Fruit fly (Drosophila melanogaster) whole organism, prepupa: ENCODE measurements around the gene CG7916.

Experiments
- CG10631 ChIP-seq: fragments of 200-800 bp; sonication (Bioruptor generic); optimal IDR thresholded peaks from 2 replicates; lab custom pipeline; 2016; ENCODE audit warnings: missing biosample characterization, missing genetic modification characterization
- CG15336 ChIP-seq: fragments of 200-800 bp; sonication (Bioruptor generic); IDR thresholded peaks from 2 replicates; pipeline ENCODE4 v1.3.6; 2022; ENCODE audit warnings: missing biosample characterization, missing genetic modification characterization
- CG1621 ChIP-seq: fragments of 200-800 bp; sonication (Bioruptor generic); optimal IDR thresholded peaks from 3 replicates; lab custom pipeline; 2018; ENCODE audit warnings: missing biosample characterization, mild to moderate bottlenecking, missing genetic modification characterization
- CG16779 ChIP-seq: fragments of 200-800 bp; sonication (Bioruptor generic); optimal IDR thresholded peaks from 3 replicates; lab custom pipeline; 2017; ENCODE audit warnings: missing biosample characterization, mild to moderate bottlenecking, missing genetic modification characterization
- CG3032 ChIP-seq: fragments of 200-800 bp; optimal IDR thresholded peaks from 2 replicates; lab custom pipeline; 2019; ENCODE audit warnings: missing biosample characterization, mild to moderate bottlenecking, missing genetic modification characterization, moderate library complexity
- CG34406 ChIP-seq: fragments of 200-800 bp; sonication (Bioruptor generic); optimal IDR thresholded peaks from 3 replicates; lab custom pipeline; 2016; ENCODE audit warnings: missing biosample characterization, missing genetic modification characterization
- CG3919 ChIP-seq: fragments of 200-800 bp; sonication (Bioruptor generic); optimal IDR thresholded peaks from 3 replicates; lab custom pipeline; 2016; ENCODE audit warnings: missing biosample characterization, missing genetic modification characterization
- CG4318 ChIP-seq: fragments of 200-800 bp; sonication (Bioruptor generic); optimal IDR thresholded peaks from 3 replicates; lab custom pipeline; 2017; ENCODE audit warnings: missing biosample characterization, mild to moderate bottlenecking, missing genetic modification characterization
- CG6163 ChIP-seq: fragments of 200-800 bp; sonication (Bioruptor generic); IDR thresholded peaks from 3 replicates; pipeline ENCODE4 v1.3.6; 2022; ENCODE audit warnings: missing biosample characterization, missing genetic modification characterization
- CG6276 ChIP-seq: fragments of 200-800 bp; sonication (Bioruptor generic); optimal IDR thresholded peaks from 2 replicates; lab custom pipeline; 2017; ENCODE audit warnings: missing biosample characterization, mild to moderate bottlenecking, missing genetic modification characterization
- CG6808 ChIP-seq: fragments of 200-800 bp; sonication (Bioruptor generic); optimal IDR thresholded peaks from 3 replicates; lab custom pipeline; 2017; ENCODE audit warnings: missing biosample characterization, missing genetic modification characterization, mild to moderate bottlenecking, moderate library complexity, missing genetic modification reagents
- CG6854 ChIP-seq: fragments of 200-800 bp; sonication (Bioruptor generic); optimal IDR thresholded peaks from 2 replicates; lab custom pipeline; 2017; ENCODE audit warnings: missing biosample characterization, mild to moderate bottlenecking, missing genetic modification characterization
- CG7368 ChIP-seq: fragments of 200-800 bp; sonication (Bioruptor generic); optimal IDR thresholded peaks from 3 replicates; lab custom pipeline; 2016; ENCODE audit warnings: missing biosample characterization, missing genetic modification characterization
- CG8119 ChIP-seq: fragments of 200-800 bp; sonication (Bioruptor generic); IDR thresholded peaks from 3 replicates; pipeline ENCODE4 v1.3.6; 2022; ENCODE audit warnings: missing biosample characterization, missing genetic modification characterization
- CG9139 ChIP-seq: fragments of 200-800 bp; sonication (Bioruptor generic); optimal IDR thresholded peaks from 3 replicates; lab custom pipeline; 2017; ENCODE audit warnings: missing biosample characterization, mild to moderate bottlenecking, missing genetic modification characterization
- Eip75B ChIP-seq: fragments of 200-800 bp; sonication (Bioruptor generic); optimal IDR thresholded peaks from 3 replicates; lab custom pipeline; 2016; ENCODE audit warnings: missing biosample characterization, missing genetic modification characterization
- Eip78C ChIP-seq: fragments of 200-800 bp; sonication (Bioruptor generic); peaks from one replicate; lab custom pipeline; 2016; ENCODE audit warnings: missing biosample characterization, missing genetic modification characterization
- Gug ChIP-seq: fragments of 200-800 bp; sonication (Bioruptor generic); IDR thresholded peaks from 2 replicates; pipeline ENCODE4 v1.3.6; 2022; ENCODE audit warnings: missing biosample characterization, missing genetic modification characterization
- Hr4 ChIP-seq: fragments of 200-800 bp; sonication (Bioruptor generic); optimal IDR thresholded peaks from 3 replicates; lab custom pipeline; 2016; ENCODE audit warnings: missing biosample characterization, missing genetic modification characterization
- Lpt ChIP-seq: fragments of 200-800 bp; sonication (Bioruptor generic); optimal IDR thresholded peaks from 3 replicates; lab custom pipeline; 2016; ENCODE audit warnings: missing biosample characterization, missing genetic modification characterization
- Met ChIP-seq: fragments of 200-800 bp; sonication (Bioruptor generic); optimal IDR thresholded peaks from 3 replicates; lab custom pipeline; 2016; ENCODE audit warnings: missing biosample characterization, missing genetic modification characterization
- OdsH ChIP-seq: fragments of 200-800 bp; sonication (Bioruptor generic); optimal IDR thresholded peaks from 3 replicates; lab custom pipeline; 2016; ENCODE audit warnings: missing biosample characterization, missing genetic modification characterization
- Smox ChIP-seq: fragments of 200-800 bp; sonication (Bioruptor generic); optimal IDR thresholded peaks from 3 replicates; lab custom pipeline; 2016; ENCODE audit warnings: missing biosample characterization, missing genetic modification characterization
- Sox102F ChIP-seq: fragments of 200-800 bp; sonication (Bioruptor generic); optimal IDR thresholded peaks from 2 replicates; lab custom pipeline; 2016; ENCODE audit warnings: missing biosample characterization, mild to moderate bottlenecking, missing genetic modification characterization
- dsx ChIP-seq: fragments of 200-800 bp; optimal IDR thresholded peaks from 3 replicates; lab custom pipeline; 2019; ENCODE audit warnings: missing biosample characterization, mild to moderate bottlenecking, missing genetic modification characterization, moderate library complexity; ENCODE audit not compliant: poor library complexity, severe bottlenecking
- eg ChIP-seq: fragments of 200-800 bp; sonication (Bioruptor generic); IDR thresholded peaks from 3 replicates; pipeline ENCODE4 v1.3.6; 2022; ENCODE audit warnings: missing biosample characterization, missing genetic modification characterization
- esn ChIP-seq: fragments of 200-800 bp; sonication (Bioruptor generic); optimal IDR thresholded peaks from 2 replicates; lab custom pipeline; 2016; ENCODE audit warnings: missing biosample characterization, mild to moderate bottlenecking, missing genetic modification characterization, moderate library complexity
- fd85E ChIP-seq: fragments of 200-800 bp; sonication (Bioruptor generic); optimal IDR thresholded peaks from 3 replicates; lab custom pipeline; 2016; ENCODE audit warnings: missing biosample characterization, missing genetic modification characterization
- fkh ChIP-seq: fragments of 200-800 bp; sonication (Bioruptor generic); optimal IDR thresholded peaks from 3 replicates; lab custom pipeline; 2017; ENCODE audit warnings: missing biosample characterization, mild to moderate bottlenecking, missing genetic modification characterization, moderate library complexity
- lz ChIP-seq: fragments of 200-800 bp; sonication (Bioruptor generic); optimal IDR thresholded peaks from 3 replicates; lab custom pipeline; 2016; ENCODE audit warnings: missing biosample characterization, missing genetic modification characterization
- net ChIP-seq: fragments of 200-800 bp; sonication (Bioruptor generic); optimal IDR thresholded peaks from 3 replicates; lab custom pipeline; 2016; ENCODE audit warnings: missing biosample characterization, missing genetic modification characterization
- spab ChIP-seq: fragments of 200-800 bp; sonication (Bioruptor generic); optimal IDR thresholded peaks from 2 replicates; lab custom pipeline; 2017; ENCODE audit warnings: missing biosample characterization, mild to moderate bottlenecking, missing genetic modification characterization, missing genetic modification reagents
- ss ChIP-seq, 2 experiments: fragments of 200-800 bp; sonication (Bioruptor generic); optimal IDR thresholded peaks; 2 replicates in 1 of 2; 3 replicates in 1 of 2; lab custom pipeline; 2017 to 2018; ENCODE audit warnings: mild to moderate bottlenecking in 2 of 2, missing biosample characterization in 2 of 2, missing genetic modification characterization in 2 of 2, moderate library complexity in 1 of 2
- svp ChIP-seq: fragments of 200-800 bp; sonication (Bioruptor generic); peaks from one replicate; lab custom pipeline; 2016; ENCODE audit warnings: missing biosample characterization, missing genetic modification characterization
- topi ChIP-seq: fragments of 200-800 bp; sonication (Bioruptor generic); optimal IDR thresholded peaks from 3 replicates; lab custom pipeline; 2016; ENCODE audit warnings: missing biosample characterization, missing genetic modification characterization
- vri ChIP-seq: fragments of 200-800 bp; sonication (Bioruptor generic); optimal IDR thresholded peaks from 3 replicates; lab custom pipeline; 2016; ENCODE audit warnings: missing biosample characterization, mild to moderate bottlenecking, missing genetic modification characterization

The CG7916 gene

dm6 chr2L:13869400-13869799 lies 22.8 kb downstream of the CG7916 start:
- no peak for TF ChIP-seq vri (GFP tag; lab: Kevin White, UChicago)
- peak in 1 of 2 experiments; percentile 67 for TF ChIP-seq ss (GFP tag; optimal IDR thresholded peaks at IDR 0.05; lab: Kevin White, UChicago)

dm6 chr2L:13873147-13873546 lies 26.6 kb downstream of the CG7916 start:
- no peak for TF ChIP-seq Hr4 (GFP tag; lab: Kevin White, UChicago)
- no peak for TF ChIP-seq CG6163 (GFP tag; lab: Robert Waterston, UW)
- no peak for TF ChIP-seq OdsH (GFP tag; lab: Kevin White, UChicago)
- no peak for TF ChIP-seq CG4318 (GFP tag; lab: Kevin White, UChicago)
- TF ChIP-seq CG1621 = no peak
- TF ChIP-seq Lpt (GFP tag; lab: Kevin White, UChicago) = no peak
- no peak for TF ChIP-seq CG9139 (GFP tag; lab: Kevin White, UChicago)
- TF ChIP-seq Met = no peak

- TF ChIP-seq OdsH (GFP tag; lab: Kevin White, UChicago) (peak; percentile 3), CG10631 (no peak), esn (peak; percentile 4), Eip78C (GFP tag; lab: Kevin White, UChicago) (peak; percentile 46)
Observed at dm6 chr2L:13876698-13877097, 30.1 kb downstream of the CG7916 start.

- TF ChIP-seq Eip78C (GFP tag; lab: Kevin White, UChicago) (peak; percentile 81), dsx (GFP tag; lab: Kevin White, UChicago) (no peak), Smox (GFP tag; lab: Kevin White, UChicago) (no peak), vri (GFP tag; lab: Kevin White, UChicago) (peak; percentile 3), Eip75B (GFP tag; lab: Kevin White, UChicago) (no peak)
Observed at dm6 chr2L:13877934-13878580, 31.5 kb downstream of the CG7916 start.

dm6 chr2L:13878801-13879200 lies 32.2 kb downstream of the CG7916 start:
- no peak for TF ChIP-seq CG34406 (GFP tag; lab: Kevin White, UChicago)
- TF ChIP-seq esn = peak; percentile 12
- peak; percentile 71 for TF ChIP-seq vri (GFP tag; lab: Kevin White, UChicago)
- TF ChIP-seq ss (GFP tag; optimal IDR thresholded peaks at IDR 0.05; lab: Kevin White, UChicago) = peak; percentile 12 to 25
- peak; percentile 6 for TF ChIP-seq CG6276 (GFP tag; lab: Kevin White, UChicago)
- TF ChIP-seq net (GFP tag; lab: Kevin White, UChicago) = peak; percentile 7
- peak; percentile 17 for TF ChIP-seq CG9139 (GFP tag; lab: Kevin White, UChicago)
- peak; percentile 30 for TF ChIP-seq CG16779
- no peak for TF ChIP-seq fd85E
- no peak for TF ChIP-seq CG6808 (GFP tag; lab: Kevin White, UChicago)
- TF ChIP-seq Smox (GFP tag; lab: Kevin White, UChicago) = no peak
- peak; percentile 41; the same call in 2 of the 3 replicates for TF ChIP-seq CG6163 (GFP tag; lab: Robert Waterston, UW)
- TF ChIP-seq Gug (GFP tag; lab: Robert Waterston, UW) = peak; percentile 26; the same call in 1 of the 2 replicates
- TF ChIP-seq Sox102F = peak; percentile 3
- TF ChIP-seq CG7368 (GFP tag; lab: Kevin White, UChicago) = peak; percentile 18
- peak; percentile 64; the same call in 2 of the 3 replicates for TF ChIP-seq eg
- peak; percentile 35 for TF ChIP-seq CG3919 (GFP tag; lab: Kevin White, UChicago)
- no peak for TF ChIP-seq topi
- TF ChIP-seq CG15336 (GFP tag; lab: Robert Waterston, UW) = no peak
- TF ChIP-seq CG3032 (tag; lab: Kevin White, UChicago) = no peak
- TF ChIP-seq CG8119 = no peak; the same call in 2 of the 3 replicates
- TF ChIP-seq CG6854 (GFP tag; lab: Kevin White, UChicago) = peak; percentile 43
- TF ChIP-seq spab (GFP tag; lab: Kevin White, UChicago) = no peak
- TF ChIP-seq dsx (GFP tag; lab: Kevin White, UChicago) = peak; percentile 39
- TF ChIP-seq svp (GFP tag; lab: Kevin White, UChicago) = peak; percentile 44
- TF ChIP-seq Met = no peak
- TF ChIP-seq lz (GFP tag; lab: Kevin White, UChicago) = no peak
- TF ChIP-seq fkh (GFP tag; lab: Kevin White, UChicago) = peak; percentile 48
